Fruit fly (Drosophila melanogaster) whole organism, embryonic: Measurements from ENCODE around the gene Kaz1-ORFB.
A peak's percentile ranks its signal among the peaks of the same experiment; 100 is the strongest.

ENCODE experiments used
- C15 ChIP-seq: fragments of 200-800 bp; sonication (Bioruptor generic); IDR thresholded peaks from 3 replicates; pipeline ENCODE4 v1.3.6; 2022; ENCODE audit warnings: missing biosample characterization, missing genetic modification characterization
- CG10147 ChIP-seq: fragments of 200-800 bp; sonication (Bioruptor generic); optimal IDR thresholded peaks from 2 replicates; lab custom pipeline; 2019; ENCODE audit warnings: missing biosample characterization, mild to moderate bottlenecking, missing genetic modification characterization, moderate library complexity
- CG10959 ChIP-seq: fragments of 200-800 bp; sonication (Bioruptor generic); IDR thresholded peaks from 2 replicates; pipeline ENCODE4 v1.3.6; 2022; ENCODE audit warnings: missing biosample characterization, missing genetic modification characterization
- CG11247 ChIP-seq: fragments of 200-800 bp; sonication (Bioruptor generic); IDR thresholded peaks from 2 replicates; pipeline ENCODE4 v1.3.6; 2022; ENCODE audit warnings: missing biosample characterization, missing genetic modification characterization
- CG12659 ChIP-seq: fragments of 200-800 bp; sonication (Bioruptor generic); optimal IDR thresholded peaks from 3 replicates; lab custom pipeline; 2017; ENCODE audit warnings: mild to moderate bottlenecking, missing biosample characterization, missing genetic modification reagents, missing genetic modification characterization
- CG1603 ChIP-seq: fragments of 200-800 bp; sonication (Bioruptor generic); optimal IDR thresholded peaks from 2 replicates; lab custom pipeline; 2019; ENCODE audit warnings: missing biosample characterization, mild to moderate bottlenecking, missing genetic modification characterization, moderate library complexity
- CG1647 ChIP-seq: fragments of 200-800 bp; sonication (Bioruptor generic); optimal IDR thresholded peaks from 3 replicates; lab custom pipeline; 2016; ENCODE audit warnings: missing biosample characterization, missing genetic modification characterization
- CG17359 ChIP-seq: fragments of 200-800 bp; sonication (Bioruptor generic); optimal IDR thresholded peaks from 3 replicates; lab custom pipeline; 2018; ENCODE audit warnings: missing biosample characterization, mild to moderate bottlenecking, missing genetic modification characterization, moderate library complexity
- CG17829 ChIP-seq: fragments of 200-800 bp; optimal IDR thresholded peaks from 2 replicates; lab custom pipeline; 2019; ENCODE audit warnings: missing biosample characterization, mild to moderate bottlenecking, missing genetic modification characterization, moderate library complexity
- CG2678 ChIP-seq: fragments of 200-800 bp; sonication (Bioruptor generic); optimal IDR thresholded peaks from 3 replicates; lab custom pipeline; 2019; ENCODE audit warnings: missing biosample characterization, mild to moderate bottlenecking, missing genetic modification characterization, moderate library complexity
- CG31224 ChIP-seq: fragments of 200-800 bp; sonication (Bioruptor generic); IDR thresholded peaks from 2 replicates; pipeline ENCODE4 v1.3.6; 2022; ENCODE audit warnings: missing biosample characterization, missing genetic modification characterization
- CG42726 ChIP-seq: fragments of 200-800 bp; sonication (Bioruptor generic); IDR thresholded peaks from 2 replicates; pipeline ENCODE4 v1.3.6; 2022; ENCODE audit warnings: missing biosample characterization, missing genetic modification characterization; ENCODE audit not compliant: partially characterized antibody
- CG4360 ChIP-seq: fragments of 200-800 bp; sonication (Bioruptor generic); IDR thresholded peaks from 2 replicates; pipeline ENCODE4 v1.3.6; 2022; ENCODE audit warnings: missing biosample characterization, missing genetic modification characterization
- CG4730 ChIP-seq: fragments of 200-800 bp; sonication (Bioruptor generic); IDR thresholded peaks from 2 replicates; pipeline ENCODE4 v1.3.6; 2022; ENCODE audit warnings: missing biosample characterization, missing genetic modification characterization
- CG6654 ChIP-seq: fragments of 200-800 bp; sonication (Bioruptor generic); optimal IDR thresholded peaks from 2 replicates; lab custom pipeline; 2017; ENCODE audit warnings: missing biosample characterization, mild to moderate bottlenecking, missing genetic modification characterization
- Dip3 ChIP-seq: fragments of 200-800 bp; sonication (Bioruptor generic); optimal IDR thresholded peaks from 3 replicates; lab custom pipeline; 2016; ENCODE audit warnings: missing biosample characterization, missing genetic modification characterization
- Dll ChIP-seq: fragments of 200-800 bp; sonication (Bioruptor generic); IDR thresholded peaks from 4 replicates; pipeline ENCODE4 v1.3.6; 2022; ENCODE audit warnings: missing biosample characterization, missing genetic modification characterization; ENCODE audit not compliant: partially characterized antibody
- Drgx ChIP-seq: fragments of 200-800 bp; sonication (Bioruptor generic); IDR thresholded peaks from 2 replicates; pipeline ENCODE4 v1.3.6; 2022; ENCODE audit warnings: missing biosample characterization, missing genetic modification characterization
- ERR ChIP-seq: fragments of 200-800 bp; sonication (Bioruptor generic); optimal IDR thresholded peaks from 2 replicates; lab custom pipeline; 2016; ENCODE audit warnings: missing biosample characterization, missing genetic modification characterization
- Eip74EF ChIP-seq, 2 experiments: fragments of 200-800 bp in 1 of 2; fragments of >200 bp in 1 of 2; sonication (Bioruptor generic) in 1 of 2; optimal IDR thresholded peaks; 2 replicates each; lab custom pipeline; 2017 to 2019; ENCODE audit warnings: missing biosample characterization in 2 of 2, missing genetic modification characterization in 2 of 2, mild to moderate bottlenecking in 1 of 2, moderate library complexity in 1 of 2
- Fer3 ChIP-seq: fragments of 200-800 bp; sonication (Bioruptor generic); optimal IDR thresholded peaks from 2 replicates; lab custom pipeline; 2018; ENCODE audit warnings: missing biosample characterization, mild to moderate bottlenecking, missing genetic modification characterization, moderate library complexity
- Gug ChIP-seq: fragments of 200-800 bp; sonication (Bioruptor generic); IDR thresholded peaks from 4 replicates; pipeline ENCODE4 v1.3.6; 2022; ENCODE audit warnings: missing biosample characterization, missing genetic modification characterization
- Hmx ChIP-seq: fragments of 200-800 bp; sonication (Bioruptor generic); optimal IDR thresholded peaks from 2 replicates; lab custom pipeline; 2016; ENCODE audit warnings: missing biosample characterization, missing genetic modification characterization
- MTF-1 ChIP-seq: fragments of 200-800 bp; sonication (Bioruptor generic); optimal IDR thresholded peaks from 2 replicates; lab custom pipeline; 2018; ENCODE audit warnings: missing biosample characterization, mild to moderate bottlenecking, missing genetic modification characterization, borderline replicate concordance
- Myb ChIP-seq: fragments of 200-800 bp; sonication (Bioruptor generic); optimal IDR thresholded peaks from 2 replicates; lab custom pipeline; 2016; ENCODE audit warnings: missing biosample characterization, missing genetic modification characterization
- NC2β ChIP-seq: fragments of 200-800 bp; sonication (Bioruptor generic); optimal IDR thresholded peaks from 2 replicates; lab custom pipeline; 2016; ENCODE audit warnings: missing biosample characterization, missing genetic modification characterization
- Sry-δ ChIP-seq: fragments of 200-800 bp; sonication (Bioruptor generic); optimal IDR thresholded peaks from 2 replicates; lab custom pipeline; 2016; ENCODE audit warnings: missing biosample characterization, missing genetic modification characterization
- Xrp1 ChIP-seq: fragments of 200-800 bp; sonication (Bioruptor generic); IDR thresholded peaks from 2 replicates; pipeline ENCODE4 v1.3.6; 2022; ENCODE audit warnings: missing biosample characterization, missing genetic modification characterization
- ara ChIP-seq: fragments of 200-800 bp; sonication (Bioruptor generic); IDR thresholded peaks from 2 replicates; pipeline ENCODE4 v1.3.6; 2022; ENCODE audit warnings: missing biosample characterization, missing genetic modification characterization
- cad ChIP-seq: fragments of >200 bp; optimal IDR thresholded peaks from 2 replicates; lab custom pipeline; 2017; ENCODE audit warnings: missing biosample characterization, missing genetic modification characterization
- cas ChIP-seq: fragments of 200-800 bp; sonication (Bioruptor generic); IDR thresholded peaks from 2 replicates; pipeline ENCODE4 v1.3.6; 2022; ENCODE audit warnings: missing biosample characterization, missing genetic modification characterization
- caup ChIP-seq: fragments of 200-800 bp; sonication (Bioruptor generic); optimal IDR thresholded peaks from 3 replicates; lab custom pipeline; 2017; ENCODE audit warnings: missing biosample characterization, mild to moderate bottlenecking, missing genetic modification characterization, moderate library complexity; ENCODE audit not compliant: severe bottlenecking
- chinmo ChIP-seq: fragments of 200-800 bp; sonication (Bioruptor generic); IDR thresholded peaks from 4 replicates; pipeline ENCODE4 v1.3.6; 2022; ENCODE audit warnings: missing biosample characterization, missing genetic modification characterization; ENCODE audit not compliant: partially characterized antibody
- chm ChIP-seq: fragments of 200-800 bp; sonication (Bioruptor generic); IDR thresholded peaks from 2 replicates; pipeline ENCODE4 v1.3.6; 2022; ENCODE audit warnings: missing biosample characterization, missing genetic modification characterization
- ems ChIP-seq: fragments of 200-800 bp; sonication (Bioruptor generic); optimal IDR thresholded peaks from 3 replicates; lab custom pipeline; 2016; ENCODE audit warnings: missing biosample characterization, missing genetic modification characterization
- fru ChIP-seq: fragments of >200 bp; optimal IDR thresholded peaks from 2 replicates; lab custom pipeline; 2017
- ftz-f1 ChIP-seq: fragments of 200-800 bp; sonication (Bioruptor generic); optimal IDR thresholded peaks from 2 replicates; lab custom pipeline; 2016; ENCODE audit warnings: missing biosample characterization, missing genetic modification characterization
- inv ChIP-seq: fragments of 200-800 bp; sonication (Bioruptor generic); IDR thresholded peaks from 2 replicates; pipeline ENCODE4 v1.3.6; 2022; ENCODE audit warnings: missing biosample characterization, missing genetic modification characterization; ENCODE audit not compliant: partially characterized antibody
- kni ChIP-seq: fragments of 200-800 bp; sonication (Bioruptor generic); optimal IDR thresholded peaks from 3 replicates; lab custom pipeline; 2017; ENCODE audit warnings: mild to moderate bottlenecking, missing biosample characterization, missing genetic modification reagents, missing genetic modification characterization
- oc ChIP-seq: fragments of 200-800 bp; sonication (Bioruptor generic); optimal IDR thresholded peaks from 2 replicates; lab custom pipeline; 2018; ENCODE audit warnings: missing biosample characterization, mild to moderate bottlenecking, missing genetic modification characterization, moderate library complexity
- org-1 ChIP-seq: fragments of 200-800 bp; sonication (Bioruptor generic); optimal IDR thresholded peaks from 2 replicates; lab custom pipeline; 2017; ENCODE audit warnings: missing biosample characterization, missing genetic modification characterization
- sens ChIP-seq: fragments of 200-800 bp; sonication (Bioruptor generic); peaks from one replicate; lab custom pipeline; 2016; ENCODE audit warnings: missing biosample characterization, missing genetic modification characterization
- slbo ChIP-seq: fragments of 200-800 bp; sonication (Bioruptor generic); IDR thresholded peaks from 2 replicates; pipeline ENCODE4 v1.3.6; 2022; ENCODE audit warnings: missing biosample characterization, missing genetic modification characterization
- so ChIP-seq: fragments of 200-800 bp; sonication (Bioruptor generic); IDR thresholded peaks from 3 replicates; pipeline ENCODE4 v1.3.6; 2022; ENCODE audit warnings: missing biosample characterization, missing genetic modification characterization
- tna ChIP-seq: fragments of 200-800 bp; sonication (Bioruptor generic); IDR thresholded peaks from 2 replicates; pipeline ENCODE4 v1.3.6; 2022; ENCODE audit warnings: missing biosample characterization, missing genetic modification characterization; ENCODE audit not compliant: partially characterized antibody
- wek ChIP-seq: fragments of 200-800 bp; sonication (Bioruptor generic); optimal IDR thresholded peaks from 3 replicates; lab custom pipeline; 2018; ENCODE audit warnings: missing biosample characterization, mild to moderate bottlenecking, missing genetic modification characterization, moderate library complexity
- zfh1 ChIP-seq: fragments of 200-800 bp; sonication (Bioruptor generic); IDR thresholded peaks from 3 replicates; pipeline ENCODE4 v1.3.6; 2022; ENCODE audit warnings: missing biosample characterization, missing genetic modification characterization

The Kaz1-ORFB gene

dm6 chr3L:224004-224951 is 7.9 kb downstream of the Kaz1-ORFB start:
- TF ChIP-seq CG10147 (GFP tag; lab: Kevin White, UChicago), result no peak
- peak; percentile 20 for TF ChIP-seq CG12659 (GFP tag; lab: Kevin White, UChicago)
- TF ChIP-seq CG42726 (GFP tag; lab: Robert Waterston, UW), result peak; percentile 70
- TF ChIP-seq CG4730 (GFP tag; lab: Robert Waterston, UW), result no peak
- peak; percentile 10 for TF ChIP-seq caup (GFP tag; lab: Kevin White, UChicago)
- TF ChIP-seq NC2β (GFP tag; lab: Kevin White, UChicago), result no peak
- TF ChIP-seq Sry-δ, result no peak
- TF ChIP-seq MTF-1 (GFP tag; lab: Kevin White, UChicago), result peak; percentile 57
- TF ChIP-seq CG17359 (tag; lab: Kevin White, UChicago), result peak; percentile 10
- TF ChIP-seq inv (GFP tag; lab: Robert Waterston, UW), result 0 out of 2 replicates have a peak, but pooled peaks have one; percentile 19
- no peak for TF ChIP-seq ems
- TF ChIP-seq CG2678 (tag; lab: Kevin White, UChicago), result no peak
- TF ChIP-seq zfh1 (GFP tag; lab: Robert Waterston, UW), result peak; percentile 57; the same call in 2 of the 3 replicates
- TF ChIP-seq kni (GFP tag; lab: Kevin White, UChicago), result peak; percentile 84
- TF ChIP-seq chinmo (GFP tag; lab: Robert Waterston, UW), result peak; percentile 68; the same call in 3 of the 4 replicates
- TF ChIP-seq org-1 (GFP tag; lab: Kevin White, UChicago), result no peak
- TF ChIP-seq Eip74EF (GFP tag; optimal IDR thresholded peaks at IDR 0.05; lab: Kevin White, UChicago), result peak in 1 of 2 experiments; percentile 81
- TF ChIP-seq cas (GFP tag; lab: Robert Waterston, UW), result peak; percentile 63; the same call in 1 of the 2 replicates
- no peak for TF ChIP-seq cad (GFP tag; lab: Kevin White, UChicago)
- TF ChIP-seq CG17829 (tag; lab: Kevin White, UChicago), result no peak
- TF ChIP-seq Drgx (GFP tag; lab: Robert Waterston, UW), result peak; percentile 37; the same call in 1 of the 2 replicates
- TF ChIP-seq C15, result peak; percentile 9; the same call in 1 of the 3 replicates
- peak; percentile 18 for TF ChIP-seq Xrp1 (GFP tag; lab: Robert Waterston, UW)
- TF ChIP-seq Hmx (GFP tag; lab: Kevin White, UChicago), result no peak
- TF ChIP-seq CG1603 (tag; lab: Kevin White, UChicago), result peak; percentile 26
- 0 out of 2 replicates have a peak, but pooled peaks have one; percentile 11 for TF ChIP-seq tna
- peak; percentile 80 for TF ChIP-seq CG4360
- TF ChIP-seq Myb, result no peak
- TF ChIP-seq slbo (GFP tag; lab: Robert Waterston, UW), result peak; percentile 23; the same call in 1 of the 2 replicates
- peak; percentile 9; the same call in 1 of the 2 replicates for TF ChIP-seq CG10959 (GFP tag; lab: Robert Waterston, UW)
- no peak for TF ChIP-seq wek (GFP tag; lab: Kevin White, UChicago)
- TF ChIP-seq CG6654 (GFP tag; lab: Kevin White, UChicago), result no peak
- peak; percentile 36; the same call in 1 of the 2 replicates for TF ChIP-seq CG31224 (GFP tag; lab: Robert Waterston, UW)
- no peak for TF ChIP-seq Dip3 (GFP tag; lab: Kevin White, UChicago)
- TF ChIP-seq CG11247, result peak; percentile 51; the same call in 1 of the 2 replicates
- TF ChIP-seq sens, result peak; percentile 75
- TF ChIP-seq ara, result peak; percentile 44
- no peak for TF ChIP-seq fru (lab: Kevin White, UChicago)
- TF ChIP-seq ERR, result peak; percentile 40
- peak; percentile 32; the same call in 1 of the 4 replicates for TF ChIP-seq Dll (GFP tag; lab: Robert Waterston, UW)
- TF ChIP-seq so (GFP tag; lab: Robert Waterston, UW), result peak; percentile 17; the same call in 1 of the 3 replicates
- TF ChIP-seq chm (GFP tag; lab: Robert Waterston, UW), result peak; percentile 82
- no peak for TF ChIP-seq oc
- 0 out of 4 replicates have a peak, but pooled peaks have one; percentile 13 for TF ChIP-seq Gug (GFP tag; lab: Robert Waterston, UW)
- peak; percentile 89 for TF ChIP-seq ftz-f1 (GFP tag; lab: Kevin White, UChicago)
- TF ChIP-seq Fer3 (tag; lab: Kevin White, UChicago), result no peak
- TF ChIP-seq CG1647 (GFP tag; lab: Kevin White, UChicago), result no peak
